Worm (Caenorhabditis elegans): ENCODE results near the gene atf-2.
A peak's percentile ranks its signal among the peaks of the same experiment; 100 is the strongest.

DNA sequence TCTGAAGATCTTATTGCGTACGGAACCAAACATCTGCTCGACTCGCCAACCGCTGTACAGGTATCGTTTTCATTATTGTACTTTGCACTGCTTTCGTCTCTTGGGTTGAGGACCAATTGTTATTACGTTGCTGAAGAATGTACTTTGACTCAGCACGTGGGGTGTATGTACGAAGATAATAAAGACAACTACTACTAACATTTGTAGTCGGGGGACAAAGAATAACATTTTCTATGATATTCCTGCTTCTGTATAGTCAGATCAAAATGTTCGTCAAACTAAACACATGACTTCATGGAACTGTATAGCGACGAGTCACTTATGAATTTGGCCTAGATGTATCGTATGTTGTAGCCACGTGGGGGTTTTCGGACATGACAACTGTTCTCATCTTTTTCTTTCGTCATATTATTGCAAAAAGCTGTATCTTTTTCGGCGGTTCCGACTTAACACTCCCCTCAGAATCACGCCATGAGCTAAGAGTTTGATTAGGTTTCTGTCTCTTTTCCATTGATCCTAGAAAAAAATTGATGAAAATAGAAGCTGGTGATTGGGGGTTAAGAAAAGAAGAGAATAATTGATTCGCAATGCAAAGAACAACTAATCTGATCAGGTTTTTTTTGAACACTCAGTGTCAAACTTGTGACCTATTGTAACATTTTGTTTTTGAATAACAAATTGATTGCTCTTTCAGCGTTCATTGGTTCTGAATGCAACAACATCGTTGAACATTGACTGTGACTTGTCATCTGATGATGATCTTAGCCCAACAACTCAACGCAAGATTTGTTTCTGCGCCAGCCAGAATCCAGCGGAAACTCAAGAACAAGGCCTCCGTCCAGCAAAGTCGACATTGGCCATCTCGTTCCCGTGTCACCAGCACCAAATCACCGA lies 7.0 kb upstream of the atf-2 start:
- TF ChIP-seq nhr-179 (tag; optimal IDR thresholded peaks at IDR 0.05) = no peak
- no peak for TF ChIP-seq unc-62 (GFP tag; optimal IDR thresholded peaks at IDR 0.05)
- no peak for TF ChIP-seq D2030.7 (GFP tag; IDR thresholded peaks at IDR 0.05)
- peak; percentile 91 for TF ChIP-seq ama-1 (optimal IDR thresholded peaks at IDR 0.05)
- TF ChIP-seq ama-1 (GFP tag; optimal IDR thresholded peaks at IDR 0.05) = no peak
- TF ChIP-seq egl-44 (GFP tag; IDR thresholded peaks at IDR 0.05) = no peak; the same call in 1 of the 2 replicates
